Fruit fly (Drosophila melanogaster) whole organism, embryonic: Measurements from ENCODE around the gene CG9106.

Experiments
- Bteb2 ChIP-seq: fragments of 200-800 bp; sonication (Bioruptor generic); optimal IDR thresholded peaks from 2 replicates; lab custom pipeline; 2016; ENCODE audit warnings: missing biosample characterization, missing genetic modification characterization
- CG10321 ChIP-seq: fragments of 200-800 bp; sonication (Bioruptor generic); IDR thresholded peaks from 2 replicates; pipeline ENCODE4 v1.3.6; 2022; ENCODE audit warnings: missing biosample characterization, missing genetic modification characterization
- CG10366 ChIP-seq: fragments of 200-800 bp; sonication (Bioruptor generic); IDR thresholded peaks from 2 replicates; pipeline ENCODE4 v1.3.6; 2022; ENCODE audit warnings: missing biosample characterization, missing genetic modification characterization
- CG10979 ChIP-seq: fragments of 200-800 bp; sonication (Bioruptor generic); optimal IDR thresholded peaks from 2 replicates; lab custom pipeline; 2018; ENCODE audit warnings: missing biosample characterization, mild to moderate bottlenecking, missing genetic modification characterization, moderate library complexity
- CG11695 ChIP-seq: fragments of 200-800 bp; sonication (Bioruptor generic); IDR thresholded peaks from 3 replicates; pipeline ENCODE4 v1.3.6; 2022; ENCODE audit warnings: missing biosample characterization, missing genetic modification characterization
- CG12155 ChIP-seq: fragments of 200-800 bp; sonication (Bioruptor generic); optimal IDR thresholded peaks from 3 replicates; lab custom pipeline; 2016; ENCODE audit warnings: missing biosample characterization, missing genetic modification characterization
- CG12769 ChIP-seq: fragments of 200-800 bp; sonication (Bioruptor generic); optimal IDR thresholded peaks from 2 replicates; lab custom pipeline; 2019; ENCODE audit warnings: missing biosample characterization, mild to moderate bottlenecking, missing genetic modification characterization, moderate library complexity
- CG13296 ChIP-seq: fragments of 200-800 bp; sonication (Bioruptor generic); optimal IDR thresholded peaks from 3 replicates; lab custom pipeline; 2018; ENCODE audit warnings: missing biosample characterization, mild to moderate bottlenecking, missing genetic modification characterization
- CG14860 ChIP-seq: fragments of 200-800 bp; sonication (Bioruptor generic); IDR thresholded peaks from 3 replicates; pipeline ENCODE4 v1.3.6; 2022; ENCODE audit warnings: missing biosample characterization, missing genetic modification characterization; ENCODE audit not compliant: partially characterized antibody
- CG17385 ChIP-seq: fragments of 200-800 bp; sonication (Bioruptor generic); optimal IDR thresholded peaks from 3 replicates; lab custom pipeline; 2018; ENCODE audit warnings: missing biosample characterization, mild to moderate bottlenecking, missing genetic modification characterization
- CG2116 ChIP-seq: fragments of 200-800 bp; sonication (Bioruptor generic); optimal IDR thresholded peaks from 3 replicates; lab custom pipeline; 2018; ENCODE audit warnings: missing biosample characterization, mild to moderate bottlenecking, missing genetic modification characterization
- CG2129 ChIP-seq: fragments of 200-800 bp; sonication (Bioruptor generic); IDR thresholded peaks from 2 replicates; pipeline ENCODE4 v1.3.6; 2022; ENCODE audit warnings: missing biosample characterization, missing genetic modification characterization; ENCODE audit not compliant: partially characterized antibody
- CG2712 ChIP-seq: fragments of 200-800 bp; optimal IDR thresholded peaks from 3 replicates; lab custom pipeline; 2019; ENCODE audit warnings: missing biosample characterization, mild to moderate bottlenecking, missing genetic modification characterization, moderate library complexity
- CG30020 ChIP-seq: fragments of 200-800 bp; optimal IDR thresholded peaks from 2 replicates; lab custom pipeline; 2019; ENCODE audit warnings: missing biosample characterization, mild to moderate bottlenecking, missing genetic modification characterization, moderate library complexity
- CG31388 ChIP-seq: fragments of 200-800 bp; sonication (Bioruptor generic); optimal IDR thresholded peaks from 2 replicates; lab custom pipeline; 2016; ENCODE audit warnings: missing biosample characterization, missing genetic modification characterization
- CG31441 ChIP-seq: fragments of 200-800 bp; sonication (Bioruptor generic); IDR thresholded peaks from 2 replicates; pipeline ENCODE4 v1.3.6; 2022; ENCODE audit warnings: missing biosample characterization, missing genetic modification characterization
- CG32767 ChIP-seq: fragments of 200-800 bp; sonication (Bioruptor generic); IDR thresholded peaks from 2 replicates; pipeline ENCODE4 v1.3.6; 2022; ENCODE audit warnings: missing biosample characterization, missing genetic modification characterization
- CG32772 ChIP-seq: fragments of 200-800 bp; sonication (Bioruptor generic); IDR thresholded peaks from 2 replicates; pipeline ENCODE4 v1.3.6; 2022; ENCODE audit warnings: missing biosample characterization, missing genetic modification characterization
- CG3281 ChIP-seq: fragments of 200-800 bp; sonication (Bioruptor generic); optimal IDR thresholded peaks from 3 replicates; lab custom pipeline; 2017; ENCODE audit warnings: missing biosample characterization, mild to moderate bottlenecking, missing genetic modification characterization
- CG3726 ChIP-seq: fragments of 200-800 bp; sonication (Bioruptor generic); IDR thresholded peaks from 3 replicates; pipeline ENCODE4, ENCODE4 v1.3.6; 2022; ENCODE audit warnings: missing biosample characterization, missing genetic modification characterization
- CG4282 ChIP-seq: fragments of 200-800 bp; sonication (Bioruptor generic); optimal IDR thresholded peaks from 2 replicates; lab custom pipeline; 2016; ENCODE audit warnings: missing biosample characterization, missing genetic modification characterization
- CG43689 ChIP-seq: fragments of 200-800 bp; sonication (Bioruptor generic); IDR thresholded peaks from 2 replicates; pipeline ENCODE4 v1.3.6; 2022; ENCODE audit warnings: missing biosample characterization, missing genetic modification characterization
- CG7372 ChIP-seq: fragments of 200-800 bp; sonication (Bioruptor generic); IDR thresholded peaks from 2 replicates; pipeline ENCODE4 v1.3.6; 2022; ENCODE audit warnings: missing biosample characterization, missing genetic modification characterization
- CG7987 ChIP-seq: fragments of 200-800 bp; sonication (Bioruptor generic); optimal IDR thresholded peaks from 2 replicates; lab custom pipeline; 2018; ENCODE audit warnings: missing biosample characterization, mild to moderate bottlenecking, missing genetic modification characterization, moderate library complexity
- CG8089 ChIP-seq: fragments of 200-800 bp; sonication (Bioruptor generic); optimal IDR thresholded peaks from 3 replicates; lab custom pipeline; 2016; ENCODE audit warnings: missing biosample characterization, missing genetic modification characterization
- CG8359 ChIP-seq: fragments of 200-800 bp; sonication (Bioruptor generic); optimal IDR thresholded peaks from 2 replicates; lab custom pipeline; 2017; ENCODE audit warnings: missing biosample characterization, mild to moderate bottlenecking, missing genetic modification characterization, borderline replicate concordance
- CG8944 ChIP-seq: fragments of 200-800 bp; sonication (Bioruptor generic); optimal IDR thresholded peaks from 3 replicates; lab custom pipeline; 2016; ENCODE audit warnings: missing biosample characterization, missing genetic modification characterization
- Ets97D ChIP-seq: fragments of 200-800 bp; sonication (Bioruptor generic); optimal IDR thresholded peaks from 3 replicates; lab custom pipeline; 2016; ENCODE audit warnings: missing biosample characterization, missing genetic modification characterization
- HLH3B ChIP-seq: fragments of 200-800 bp; sonication (Bioruptor generic); IDR thresholded peaks from 2 replicates; pipeline ENCODE4 v1.3.6; 2022; ENCODE audit warnings: missing biosample characterization, missing genetic modification characterization
- Max ChIP-seq: fragments of 200-800 bp; sonication (Bioruptor generic); optimal IDR thresholded peaks from 2 replicates; lab custom pipeline; 2016; ENCODE audit warnings: missing biosample characterization, mild to moderate bottlenecking, missing genetic modification characterization
- Med ChIP-seq: fragments of 200-800 bp; sonication (Bioruptor generic); peaks from one replicate; lab custom pipeline; 2016; ENCODE audit warnings: missing biosample characterization, missing genetic modification characterization, mild to moderate bottlenecking, inconsistent platforms, moderate library complexity
- Meics ChIP-seq: fragments of 200-800 bp; sonication (Bioruptor generic); optimal IDR thresholded peaks from 2 replicates; lab custom pipeline; 2017; ENCODE audit warnings: missing biosample characterization, mild to moderate bottlenecking, missing genetic modification characterization
- ab ChIP-seq: fragments of 200-800 bp; sonication (Bioruptor generic); optimal IDR thresholded peaks from 2 replicates; lab custom pipeline; 2016; ENCODE audit warnings: missing biosample characterization, missing genetic modification characterization
- eve ChIP-seq, 2 experiments: fragments of >200 bp; optimal IDR thresholded peaks; 2 replicates each; lab custom pipeline; 2017; ENCODE audit warnings: missing biosample characterization in 2 of 2, missing genetic modification characterization in 2 of 2
- fd3F ChIP-seq: fragments of 200-800 bp; sonication (Bioruptor generic); optimal IDR thresholded peaks from 2 replicates; lab custom pipeline; 2018; ENCODE audit warnings: missing biosample characterization, mild to moderate bottlenecking, missing genetic modification characterization, moderate library complexity
- gcm2 ChIP-seq: fragments of 200-800 bp; sonication (Bioruptor generic); optimal IDR thresholded peaks from 2 replicates; lab custom pipeline; 2016; ENCODE audit warnings: missing biosample characterization, missing genetic modification characterization
- hbn ChIP-seq: fragments of 200-800 bp; sonication (Bioruptor generic); IDR thresholded peaks from 2 replicates; pipeline ENCODE4 v1.3.6; 2022; ENCODE audit warnings: missing biosample characterization, missing genetic modification characterization; ENCODE audit not compliant: partially characterized antibody
- her ChIP-seq: fragments of 200-800 bp; sonication (Bioruptor generic); optimal IDR thresholded peaks from 2 replicates; lab custom pipeline; 2016; ENCODE audit warnings: missing biosample characterization, missing genetic modification characterization
- nau ChIP-seq: fragments of 200-800 bp; sonication (Bioruptor generic); optimal IDR thresholded peaks from 3 replicates; lab custom pipeline; 2017; ENCODE audit warnings: missing biosample characterization, mild to moderate bottlenecking, missing genetic modification characterization, missing genetic modification reagents
- org-1 ChIP-seq: fragments of 200-800 bp; sonication (Bioruptor generic); optimal IDR thresholded peaks from 2 replicates; lab custom pipeline; 2017; ENCODE audit warnings: missing biosample characterization, missing genetic modification characterization
- otp ChIP-seq: fragments of 200-800 bp; sonication (Bioruptor generic); IDR thresholded peaks from 3 replicates; pipeline ENCODE4, ENCODE4 v1.3.6; 2022; ENCODE audit warnings: missing biosample characterization, missing genetic modification characterization
- ranshi ChIP-seq: fragments of 200-800 bp; sonication (Bioruptor generic); IDR thresholded peaks from 2 replicates; pipeline ENCODE4 v1.3.6; 2022; ENCODE audit warnings: missing biosample characterization, missing genetic modification characterization
- tll ChIP-seq, 2 experiments: fragments of 200-800 bp in 1 of 2; fragments of >200 bp in 1 of 2; sonication (Bioruptor generic) in 1 of 2; optimal IDR thresholded peaks; 2 replicates each; lab custom pipeline; 2017 to 2019; ENCODE audit warnings: missing biosample characterization in 2 of 2, missing genetic modification characterization in 2 of 2, mild to moderate bottlenecking in 1 of 2, moderate library complexity in 1 of 2
- toy ChIP-seq: fragments of 200-800 bp; sonication (Bioruptor generic); IDR thresholded peaks from 2 replicates; pipeline ENCODE4 v1.3.6; 2022; ENCODE audit warnings: missing biosample characterization, missing genetic modification characterization
- unc-4 ChIP-seq: fragments of 200-800 bp; sonication (Bioruptor generic); IDR thresholded peaks from 2 replicates; pipeline ENCODE4 v1.3.6; 2022; ENCODE audit warnings: missing biosample characterization, missing genetic modification characterization; ENCODE audit not compliant: partially characterized antibody
- unpg ChIP-seq: fragments of 200-800 bp; sonication (Bioruptor generic); optimal IDR thresholded peaks from 3 replicates; lab custom pipeline; 2018; ENCODE audit warnings: missing biosample characterization, mild to moderate bottlenecking, missing genetic modification characterization, moderate library complexity
- vvl ChIP-seq: fragments of 200-800 bp; sonication (Bioruptor generic); IDR thresholded peaks from 2 replicates; pipeline ENCODE4 v1.3.6; 2022; ENCODE audit warnings: missing biosample characterization, missing genetic modification characterization
- wek ChIP-seq: fragments of 200-800 bp; sonication (Bioruptor generic); optimal IDR thresholded peaks from 3 replicates; lab custom pipeline; 2018; ENCODE audit warnings: missing biosample characterization, mild to moderate bottlenecking, missing genetic modification characterization, moderate library complexity
- zfh2 ChIP-seq: fragments of 200-800 bp; sonication (Bioruptor generic); optimal IDR thresholded peaks from 2 replicates; lab custom pipeline; 2016; ENCODE audit warnings: missing biosample characterization, missing genetic modification characterization

Gene CG9106

dm6 chrX:15298298-15299069, 26.3 kb upstream of the CG9106 start (continued):
- TF ChIP-seq ranshi (GFP tag; lab: Robert Waterston, UW) (peak; percentile 95), CG3281 (GFP tag; lab: Kevin White, UChicago) (peak; percentile 99), CG17385 (GFP tag; lab: Kevin White, UChicago) (peak; percentile 96), wek (peak; percentile 77), CG10321 (peak; percentile 87), CG10366 (GFP tag; lab: Robert Waterston, UW) (peak; percentile 96), CG10979 (tag; lab: Kevin White, UChicago) (peak; percentile 97), ab (peak; percentile 64), nau (GFP tag; lab: Kevin White, UChicago) (peak; percentile 97), her (GFP tag; lab: Kevin White, UChicago) (peak; percentile 62), CG7372 (peak; percentile 97), fd3F (GFP tag; lab: Kevin White, UChicago) (peak; percentile 97), unpg (peak; percentile 97), CG31388 (GFP tag; lab: Kevin White, UChicago) (peak; percentile 87), CG2129 (GFP tag; lab: Robert Waterston, UW) (no peak), unc-4 (GFP tag; lab: Robert Waterston, UW) (0 out of 2 replicates have a peak, but pooled peaks have one; percentile 24), Meics (GFP tag; lab: Kevin White, UChicago) (peak; percentile 99), CG2116 (GFP tag; lab: Kevin White, UChicago) (peak; percentile 77), eve (GFP tag; optimal IDR thresholded peaks at IDR 0.05; lab: Kevin White, UChicago) (peak in 1 of 2 experiments; percentile 99), Max (GFP tag; lab: Kevin White, UChicago) (peak; percentile 95), CG12155 (GFP tag; lab: Kevin White, UChicago) (peak; percentile 93), CG8089 (GFP tag; lab: Kevin White, UChicago) (peak; percentile 35), CG14860 (GFP tag; lab: Robert Waterston, UW) (no peak), CG30020 (tag; lab: Kevin White, UChicago) (peak; percentile 84), org-1 (GFP tag; lab: Kevin White, UChicago) (peak; percentile 98), Ets97D (peak; percentile 47), vvl (peak; percentile 97), CG8944 (GFP tag; lab: Kevin White, UChicago) (peak; percentile 59), CG7987 (GFP tag; lab: Kevin White, UChicago) (peak; percentile 86), otp (GFP tag; lab: Robert Waterston, UW) (peak; percentile 87; the same call in 2 of the 3 replicates), gcm2 (GFP tag; lab: Kevin White, UChicago) (peak; percentile 83), CG13296 (peak; percentile 98), CG4282 (GFP tag; lab: Kevin White, UChicago) (peak; percentile 47), Bteb2 (peak; percentile 83), toy (GFP tag; lab: Robert Waterston, UW) (peak; percentile 94), Med (peak; percentile 90), CG2712 (tag; lab: Kevin White, UChicago) (peak; percentile 97), CG32772 (GFP tag; lab: Robert Waterston, UW) (peak; percentile 96), CG3726 (GFP tag; lab: Robert Waterston, UW) (peak; percentile 95), hbn (no peak; the same call in 1 of the 2 replicates), CG12769 (peak; percentile 97), tll (GFP tag; optimal IDR thresholded peaks at IDR 0.05; lab: Kevin White, UChicago) (no peak), CG31441 (GFP tag; lab: Robert Waterston, UW) (peak; percentile 98), HLH3B (GFP tag; lab: Robert Waterston, UW) (peak; percentile 97), zfh2 (GFP tag; lab: Kevin White, UChicago) (peak; percentile 86), CG11695 (peak; percentile 99), CG43689 (peak; percentile 90), CG8359 (GFP tag; lab: Kevin White, UChicago) (peak; percentile 91), CG32767 (GFP tag; lab: Robert Waterston, UW) (peak; percentile 98)
